Worm (Caenorhabditis elegans): Measurements from ENCODE around the gene K07E3.2.
A peak's percentile ranks its signal among the peaks of the same experiment; 100 is the strongest.

K07E3.2 gene

DNA sequence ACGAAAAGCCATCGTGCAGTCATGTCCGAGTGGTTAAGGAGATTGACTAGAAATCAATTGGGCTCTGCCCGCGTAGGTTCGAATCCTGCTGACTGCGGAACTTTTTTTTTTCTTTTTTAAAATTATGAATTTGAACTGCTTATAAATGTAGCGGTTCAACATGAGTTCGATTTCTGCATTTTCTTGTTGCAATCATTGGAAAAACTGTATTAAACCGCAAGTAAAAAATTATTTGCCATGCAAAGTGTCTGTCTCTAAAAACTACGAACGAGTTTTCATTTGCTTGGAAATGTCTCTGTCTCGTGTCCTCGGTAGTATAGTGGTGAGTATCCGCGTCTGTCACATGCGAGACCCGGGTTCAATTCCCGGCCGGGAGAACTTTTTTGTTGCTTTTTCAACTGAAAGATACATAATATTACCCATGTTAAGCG, 51.4 kb downstream of the K07E3.2 start:
- peak; percentile 6 to 48 for TF ChIP-seq lin-35 (GFP tag; optimal IDR thresholded peaks at IDR 0.05)
- TF ChIP-seq efl-1 (optimal IDR thresholded peaks at IDR 0.05): peak in 1 of 2 experiments; percentile 18
- peak in 1 of 2 experiments; percentile 65 for TF ChIP-seq efl-1 (GFP tag; optimal IDR thresholded peaks at IDR 0.05 in 1 of 2)
- TF ChIP-seq ceh-82 (tag; optimal IDR thresholded peaks at IDR 0.05): peak in 1 of 3 experiments; percentile 46
- peak; percentile 43 for TF ChIP-seq C16A3.4 (tag; optimal IDR thresholded peaks at IDR 0.05)
- peak; percentile 2 for TF ChIP-seq irx-1 (tag; optimal IDR thresholded peaks at IDR 0.05)
- peak in 1 of 2 experiments; percentile 46 for TF ChIP-seq lsy-2 (tag; optimal IDR thresholded peaks at IDR 0.05)
- peak; percentile 20 for TF ChIP-seq nhr-77 (tag; optimal IDR thresholded peaks at IDR 0.05)
- peak; percentile 2 for TF ChIP-seq lin-14 (GFP tag; optimal IDR thresholded peaks at IDR 0.05)
- TF ChIP-seq jun-1 (tag; optimal IDR thresholded peaks at IDR 0.05): peak; percentile 16
- peak; percentile 22 for TF ChIP-seq xbp-1 (tag; optimal IDR thresholded peaks at IDR 0.05)
- peak; percentile 8 for TF ChIP-seq mep-1 (tag; optimal IDR thresholded peaks at IDR 0.05)
- TF ChIP-seq lin-13 (GFP tag; optimal IDR thresholded peaks at IDR 0.05): peak; percentile 7
- TF ChIP-seq snu-23 (GFP tag; optimal IDR thresholded peaks at IDR 0.05): peak; percentile 59
- peak in 1 of 2 experiments; percentile 70 for TF ChIP-seq mdl-1 (tag; optimal IDR thresholded peaks at IDR 0.05)
- peak; percentile 1 for TF ChIP-seq unc-130 (tag; optimal IDR thresholded peaks at IDR 0.05)
- TF ChIP-seq rnt-1 (tag; optimal IDR thresholded peaks at IDR 0.05): peak; percentile 48
- TF ChIP-seq nhr-85 (tag): peak; percentile 68

DNA sequence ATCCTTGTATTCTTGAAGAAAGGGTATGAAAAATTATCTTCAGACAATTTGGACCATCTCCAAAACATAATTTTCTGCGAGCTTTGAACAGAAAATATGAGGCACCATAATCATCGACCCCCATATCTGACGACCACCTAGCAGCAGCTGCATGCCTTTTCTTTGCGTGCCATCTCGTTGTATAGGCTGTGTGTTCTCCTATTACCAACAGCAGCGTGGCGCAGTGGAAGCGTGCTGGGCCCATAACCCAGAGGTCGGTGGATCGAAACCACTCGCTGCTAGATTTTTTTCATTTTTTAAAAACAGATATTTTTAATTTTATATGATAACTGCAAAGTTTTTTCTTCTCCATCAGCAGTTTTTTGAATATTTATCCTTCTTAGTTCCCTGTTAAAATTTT, 51.9 kb downstream of the K07E3.2 start:
- peak in 2 of 3 experiments; percentile 28 to 35 for TF ChIP-seq ceh-82 (tag; optimal IDR thresholded peaks at IDR 0.05)
- TF ChIP-seq snu-23 (GFP tag; optimal IDR thresholded peaks at IDR 0.05): peak; percentile 3
- no peak for TF ChIP-seq grh-1 (GFP tag; IDR thresholded peaks at IDR 0.05)
- peak; percentile 49 for TF ChIP-seq nhr-47 (tag; optimal IDR thresholded peaks at IDR 0.05)
- peak; percentile 35 for TF ChIP-seq skn-1 (tag; optimal IDR thresholded peaks at IDR 0.05)
- peak; percentile 41 for TF ChIP-seq unc-86 (tag; optimal IDR thresholded peaks at IDR 0.05)
- TF ChIP-seq fkh-10 (GFP tag; optimal IDR thresholded peaks at IDR 0.05): no peak
- TF ChIP-seq efl-1 (optimal IDR thresholded peaks at IDR 0.05): no peak
- peak in 1 of 2 experiments; percentile 82 for TF ChIP-seq efl-1 (GFP tag; optimal IDR thresholded peaks at IDR 0.05 in 1 of 2)
- TF ChIP-seq blmp-1 (tag; optimal IDR thresholded peaks at IDR 0.05): no peak
- TF ChIP-seq mdl-1 (tag; optimal IDR thresholded peaks at IDR 0.05): peak in 1 of 2 experiments; percentile 4
- TF ChIP-seq nhr-71 (tag; optimal IDR thresholded peaks at IDR 0.05): peak; percentile 35
- TF ChIP-seq rnt-1 (tag; optimal IDR thresholded peaks at IDR 0.05): peak; percentile 44
- peak; percentile 4 for TF ChIP-seq swsn-7 (tag; optimal IDR thresholded peaks at IDR 0.05)

DNA sequence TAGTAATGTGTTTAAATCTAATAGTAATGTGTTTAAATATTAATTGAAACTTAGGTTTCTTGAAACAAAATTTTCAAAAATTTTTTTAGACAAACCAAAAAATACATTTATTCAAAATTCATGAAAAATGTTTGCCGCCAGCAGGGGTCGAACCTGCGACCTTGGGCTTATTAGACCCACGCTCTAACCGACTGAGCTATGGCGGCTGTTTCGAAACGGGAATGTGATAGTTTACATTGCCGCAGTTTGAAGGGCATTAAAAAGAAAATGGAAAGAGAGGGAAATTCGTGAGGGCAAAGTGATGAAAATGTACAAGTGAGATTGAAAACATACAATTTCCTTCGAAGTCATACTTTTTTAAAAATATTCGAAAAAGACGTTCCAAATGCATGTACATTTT, 52.4 kb downstream of the K07E3.2 start:
- TF ChIP-seq mep-1 (tag; optimal IDR thresholded peaks at IDR 0.05) (peak; percentile 56), pax-3 (tag; optimal IDR thresholded peaks at IDR 0.05) (no peak), snu-23 (GFP tag; optimal IDR thresholded peaks at IDR 0.05) (peak; percentile 64), ztf-11 (tag; optimal IDR thresholded peaks at IDR 0.05) (no peak), efl-1 (optimal IDR thresholded peaks at IDR 0.05) (no peak), efl-1 (GFP tag; optimal IDR thresholded peaks at IDR 0.05 in 1 of 2) (peak in 1 of 2 experiments; percentile 29), irx-1 (tag; optimal IDR thresholded peaks at IDR 0.05) (no peak), skn-1 (tag; optimal IDR thresholded peaks at IDR 0.05) (peak; percentile 3), zip-4 (GFP tag; optimal IDR thresholded peaks at IDR 0.05) (no peak), ceh-82 (tag; optimal IDR thresholded peaks at IDR 0.05) (peak in 2 of 3 experiments; percentile 6 to 24), lin-14 (GFP tag; optimal IDR thresholded peaks at IDR 0.05) (peak; percentile 42), nhr-20 (tag; optimal IDR thresholded peaks at IDR 0.05) (peak; percentile 65), dsc-1 (tag; optimal IDR thresholded peaks at IDR 0.05) (peak; percentile 51), nhr-71 (tag; optimal IDR thresholded peaks at IDR 0.05) (peak; percentile 51), nhr-90 (tag; optimal IDR thresholded peaks at IDR 0.05; ENCODE audit: poor library complexity) (peak; percentile 59), nhr-237 (tag; optimal IDR thresholded peaks at IDR 0.05) (no peak), C16A3.4 (tag; optimal IDR thresholded peaks at IDR 0.05) (peak; percentile 62), lin-13 (GFP tag; optimal IDR thresholded peaks at IDR 0.05) (no peak), rnt-1 (tag; optimal IDR thresholded peaks at IDR 0.05) (peak; percentile 32), hlh-4 (tag; optimal IDR thresholded peaks at IDR 0.05) (no peak), blmp-1 (tag; optimal IDR thresholded peaks at IDR 0.05) (peak; percentile 20), nhr-47 (tag; optimal IDR thresholded peaks at IDR 0.05) (peak; percentile 50), nhr-19 (GFP tag; conservative IDR thresholded peaks at IDR 0.05) (peak; percentile 56), lsy-2 (tag; optimal IDR thresholded peaks at IDR 0.05) (peak in 1 of 2 experiments; percentile 3), swsn-7 (tag; optimal IDR thresholded peaks at IDR 0.05) (peak; percentile 30), elt-3 (tag; optimal IDR thresholded peaks at IDR 0.05) (peak in 1 of 6 experiments; percentile 20), xbp-1 (tag; optimal IDR thresholded peaks at IDR 0.05) (peak; percentile 37), mdl-1 (tag; optimal IDR thresholded peaks at IDR 0.05) (peak in 1 of 2 experiments; percentile 50), nhr-85 (tag) (peak; percentile 73), lin-35 (GFP tag; optimal IDR thresholded peaks at IDR 0.05) (peak in 1 of 2 experiments; percentile 57)

Data from whole organism, L1 larva.